Fruit fly (Drosophila melanogaster) whole organism, embryonic: ENCODE measurements around the gene CG32459.

ENCODE experiments used
- CG11085 ChIP-seq: fragments of 200-800 bp; sonication (Bioruptor generic); IDR thresholded peaks from 2 replicates; pipeline ENCODE4 v1.3.6; 2022; ENCODE audit warnings: missing biosample characterization, missing genetic modification characterization
- CG17359 ChIP-seq: fragments of 200-800 bp; sonication (Bioruptor generic); optimal IDR thresholded peaks from 3 replicates; lab custom pipeline; 2018; ENCODE audit warnings: missing biosample characterization, mild to moderate bottlenecking, missing genetic modification characterization, moderate library complexity
- Sin3A ChIP-seq: fragments of >200 bp; optimal IDR thresholded peaks from 2 replicates; lab custom pipeline; 2018
- ftz-f1 ChIP-seq: fragments of 200-800 bp; sonication (Bioruptor generic); optimal IDR thresholded peaks from 2 replicates; lab custom pipeline; 2016; ENCODE audit warnings: missing biosample characterization, missing genetic modification characterization
- luna ChIP-seq: fragments of 200-800 bp; sonication (Bioruptor generic); optimal IDR thresholded peaks from 2 replicates; lab custom pipeline; 2016; ENCODE audit warnings: missing biosample characterization, missing genetic modification characterization
- mam ChIP-seq: fragments of 200-800 bp; sonication (Bioruptor generic); optimal IDR thresholded peaks from 3 replicates; lab custom pipeline; 2016; ENCODE audit warnings: missing biosample characterization, missing genetic modification characterization
- psq ChIP-seq: fragments of 200-800 bp; sonication (Bioruptor generic); optimal IDR thresholded peaks from 2 replicates; lab custom pipeline; 2017; ENCODE audit warnings: missing biosample characterization, missing genetic modification characterization
- scrt ChIP-seq: fragments of 200-800 bp; sonication (Bioruptor generic); optimal IDR thresholded peaks from 2 replicates; lab custom pipeline; 2018; ENCODE audit warnings: missing biosample characterization, mild to moderate bottlenecking, missing genetic modification characterization, moderate library complexity
- trh ChIP-seq: fragments of 200-800 bp; sonication (Bioruptor generic); optimal IDR thresholded peaks from 2 replicates; lab custom pipeline; 2016; ENCODE audit warnings: missing biosample characterization, missing genetic modification characterization
- yki ChIP-seq: fragments of >200 bp; optimal IDR thresholded peaks from 3 replicates; lab custom pipeline; 2018

DNA sequence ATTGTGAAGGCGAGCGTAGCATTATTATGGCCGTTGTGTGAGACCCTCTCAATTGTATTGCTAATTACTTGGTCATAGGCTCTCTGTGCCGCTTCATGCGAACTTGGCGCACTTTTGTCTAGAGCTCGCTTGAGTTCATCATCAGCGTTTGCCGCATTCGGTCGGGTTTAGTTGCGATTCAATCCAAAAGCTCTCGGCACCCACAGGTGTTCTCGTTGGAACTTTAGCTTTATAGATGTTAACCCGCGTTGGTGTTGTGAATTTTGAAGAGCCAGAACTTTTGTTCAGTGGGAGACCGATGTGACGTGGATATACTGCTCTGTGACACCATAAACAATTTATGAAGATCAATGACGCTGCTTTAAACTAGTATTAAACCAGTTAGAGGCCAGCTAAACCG lies 25.1 kb upstream of the CG32459 start, which contains the start of gene slif:
- TF ChIP-seq CG11085 (GFP tag; lab: Robert Waterston, UW) (no peak), scrt (no peak), psq (GFP tag; lab: Kevin White, UChicago) (no peak), CG17359 (no peak), trh (GFP tag; lab: Kevin White, UChicago) (no peak), mam (GFP tag; lab: Kevin White, UChicago) (no peak), luna (GFP tag; lab: Kevin White, UChicago) (no peak), yki (no peak), ftz-f1 (no peak), Sin3A (lab: Kevin White, UChicago) (no peak)
